3 worm cellular contexts compared by ENCODE assay signal in genomic region chrX:1888445-1889035, ce11.
TF ChIP-seq lines count a peak whose summit lies in the region.

No protein-coding gene starts in this region.

TF ChIP-seq in whole organism, L2 larva, 48 proteins besides CTCF, POLR2A, EP300 and RAD21 (continued from another document):
- TF ChIP-seq alr-1 (tag; optimal IDR thresholded peaks at IDR 0.05; lab: Kevin White, UChicago) (no peak), aly-2 (tag; optimal IDR thresholded peaks at IDR 0.05; lab: Kevin White, UChicago) (no peak), ZK546.5 (tag; optimal IDR thresholded peaks at IDR 0.05; lab: Kevin White, UChicago) (peak; percentile 21), ztf-11 (tag; optimal IDR thresholded peaks at IDR 0.05; lab: Kevin White, UChicago) (no peak), nhr-25 (tag; optimal IDR thresholded peaks at IDR 0.05; lab: Kevin White, UChicago) (no peak), lsy-2 (tag; optimal IDR thresholded peaks at IDR 0.05; lab: Kevin White, UChicago) (peak; percentile 50 to 82), lin-13 (GFP tag; optimal IDR thresholded peaks at IDR 0.05; lab: Kevin White, UChicago) (peak; percentile 57), Y55F3AM.14 (GFP tag; optimal IDR thresholded peaks at IDR 0.05; lab: Kevin White, UChicago) (no peak), nhr-6 (tag; optimal IDR thresholded peaks at IDR 0.05; lab: Kevin White, UChicago) (no peak), ama-1 (optimal IDR thresholded peaks at IDR 0.05; lab: Kevin White, UChicago) (no peak), unc-39 (tag; optimal IDR thresholded peaks at IDR 0.05; lab: Kevin White, UChicago) (no peak), ztf-1 (GFP tag; conservative IDR thresholded peaks at IDR 0.05; lab: Robert Waterston, UW) (no peak), elt-1 (tag; optimal IDR thresholded peaks at IDR 0.05; lab: Kevin White, UChicago) (no peak), nhr-23 (tag; optimal IDR thresholded peaks at IDR 0.05; lab: Kevin White, UChicago) (no peak), zag-1 (tag; optimal IDR thresholded peaks at IDR 0.05; lab: Kevin White, UChicago) (no peak), skn-1 (tag; optimal IDR thresholded peaks at IDR 0.05; lab: Kevin White, UChicago) (no peak), fos-1 (tag; optimal IDR thresholded peaks at IDR 0.05; lab: Kevin White, UChicago) (peak; percentile 5), R02D3.7 (tag; optimal IDR thresholded peaks at IDR 0.05; lab: Kevin White, UChicago) (no peak), dmd-4 (tag; optimal IDR thresholded peaks at IDR 0.05; lab: Kevin White, UChicago) (no peak), lin-39 (tag; optimal IDR thresholded peaks at IDR 0.05; lab: Kevin White, UChicago) (no peak), nhr-21 (tag; optimal IDR thresholded peaks at IDR 0.05; lab: Kevin White, UChicago) (peak; percentile 71), nhr-10 (tag; optimal IDR thresholded peaks at IDR 0.05; lab: Kevin White, UChicago) (no peak), egl-27 (tag; optimal IDR thresholded peaks at IDR 0.05; lab: Kevin White, UChicago) (no peak), ceh-82 (tag; optimal IDR thresholded peaks at IDR 0.05; lab: Kevin White, UChicago) (no peak), F13H6.1 (tag; optimal IDR thresholded peaks at IDR 0.05; lab: Kevin White, UChicago) (peak; percentile 35)

TF ChIP-seq in whole organism, L4 larva, 104 proteins besides CTCF, POLR2A, EP300 and RAD21 (continued from another document and continues in another):
- TF ChIP-seq aly-2 (tag; optimal IDR thresholded peaks at IDR 0.05; lab: Kevin White, UChicago) = no peak
- peak; percentile 40; the same call in 1 of the 2 replicates for TF ChIP-seq snpc-1.2 (GFP tag; IDR thresholded peaks at IDR 0.05; lab: Robert Waterston, UW)
- peak; percentile 15 for TF ChIP-seq hlh-30 (tag; optimal IDR thresholded peaks at IDR 0.05; lab: Kevin White, UChicago; ENCODE audit: insufficient read depth)
- TF ChIP-seq madf-9 (GFP tag; conservative IDR thresholded peaks at IDR 0.05; lab: Robert Waterston, UW) = no peak
- TF ChIP-seq unc-39 (tag; optimal IDR thresholded peaks at IDR 0.05; lab: Kevin White, UChicago) = no peak
- no peak for TF ChIP-seq saeg-2 (GFP tag; IDR thresholded peaks at IDR 0.05; lab: Robert Waterston, UW)
- no peak for TF ChIP-seq lin-38 (GFP tag; IDR thresholded peaks at IDR 0.05; lab: Robert Waterston, UW)
- no peak for TF ChIP-seq Y75B8A.6 (GFP tag; IDR thresholded peaks at IDR 0.05; lab: Robert Waterston, UW)
- peak; percentile 66 to 73 for TF ChIP-seq lsy-2 (tag; optimal IDR thresholded peaks at IDR 0.05; lab: Kevin White, UChicago)
- TF ChIP-seq daf-19 (GFP tag; conservative IDR thresholded peaks at IDR 0.05; lab: Robert Waterston, UW) = no peak
- TF ChIP-seq nhr-102 (tag; optimal IDR thresholded peaks at IDR 0.05; lab: Kevin White, UChicago) = peak; percentile 90
- TF ChIP-seq T20F7.1 (GFP tag; optimal IDR thresholded peaks at IDR 0.05; lab: Kevin White, UChicago) = peak; percentile 58
- peak; percentile 94 for TF ChIP-seq F37D6.2 (tag; optimal IDR thresholded peaks at IDR 0.05; lab: Kevin White, UChicago)
- TF ChIP-seq ceh-32 (tag; optimal IDR thresholded peaks at IDR 0.05; lab: Kevin White, UChicago; ENCODE audit: poor library complexity) = no peak
- TF ChIP-seq lim-7 (GFP tag; IDR thresholded peaks at IDR 0.05; lab: Robert Waterston, UW) = no peak
- TF ChIP-seq mdl-1 (tag; optimal IDR thresholded peaks at IDR 0.05; lab: Kevin White, UChicago) = peak; percentile 20
- peak; percentile 43 for TF ChIP-seq nhr-237 (tag; optimal IDR thresholded peaks at IDR 0.05; lab: Kevin White, UChicago)
- TF ChIP-seq hmg-1.1 (GFP tag; IDR thresholded peaks at IDR 0.05; lab: Robert Waterston, UW) = peak; percentile 90
- no peak for TF ChIP-seq tag-97 (GFP tag; IDR thresholded peaks at IDR 0.05; lab: Robert Waterston, UW)
- TF ChIP-seq nhr-77 (tag; optimal IDR thresholded peaks at IDR 0.05; lab: Kevin White, UChicago) = peak; percentile 89
- no peak for TF ChIP-seq R02D3.7 (tag; optimal IDR thresholded peaks at IDR 0.05; lab: Kevin White, UChicago)
- no peak for TF ChIP-seq ctbp-1 (GFP tag; IDR thresholded peaks at IDR 0.05; lab: Robert Waterston, UW)
- TF ChIP-seq nhr-111 (GFP tag; optimal IDR thresholded peaks at IDR 0.05; lab: Kevin White, UChicago) = no peak
- TF ChIP-seq tra-1 (GFP tag; IDR thresholded peaks at IDR 0.05; lab: Robert Waterston, UW) = no peak; the same call in 1 of the 2 replicates
- peak; percentile 45 for TF ChIP-seq mxl-3 (GFP tag; optimal IDR thresholded peaks at IDR 0.05; lab: Kevin White, UChicago)
- 0 out of 2 replicates have a peak, but pooled peaks have one; percentile 24 for TF ChIP-seq dmd-9 (GFP tag; IDR thresholded peaks at IDR 0.05; lab: Robert Waterston, UW)
- TF ChIP-seq hlh-11 (tag; optimal IDR thresholded peaks at IDR 0.05; lab: Kevin White, UChicago) = peak; percentile 58
- no peak for TF ChIP-seq nhr-25 (tag; optimal IDR thresholded peaks at IDR 0.05; lab: Kevin White, UChicago; ENCODE audit: borderline replicate concordance, insufficient read depth)
- no peak for TF ChIP-seq nhr-41 (GFP tag; IDR thresholded peaks at IDR 0.05; lab: Robert Waterston, UW)
- TF ChIP-seq ceh-62 (tag; optimal IDR thresholded peaks at IDR 0.05; lab: Kevin White, UChicago) = no peak
- TF ChIP-seq dpl-1 (GFP tag; optimal IDR thresholded peaks at IDR 0.05; lab: Kevin White, UChicago) = no peak
- TF ChIP-seq zip-11 (GFP tag; IDR thresholded peaks at IDR 0.05; lab: Robert Waterston, UW) = no peak
- TF ChIP-seq lir-3 (tag; optimal IDR thresholded peaks at IDR 0.05; lab: Kevin White, UChicago) = peak; percentile 9
- no peak for TF ChIP-seq mdt-29 (GFP tag; IDR thresholded peaks at IDR 0.05; lab: Robert Waterston, UW)
- peak; percentile 47; the same call in 1 of the 2 replicates for TF ChIP-seq pha-4 (GFP tag; IDR thresholded peaks at IDR 0.05; lab: Robert Waterston, UW)
- no peak for TF ChIP-seq pha-4 (tag; optimal IDR thresholded peaks at IDR 0.05; lab: Kevin White, UChicago)
- TF ChIP-seq arid-1 (GFP tag; conservative IDR thresholded peaks at IDR 0.05; lab: Robert Waterston, UW) = no peak
- TF ChIP-seq Y48G9A.11 (GFP tag; IDR thresholded peaks at IDR 0.05; lab: Robert Waterston, UW) = no peak
- TF ChIP-seq skn-1 (tag; optimal IDR thresholded peaks at IDR 0.05; lab: Kevin White, UChicago) = no peak
- TF ChIP-seq F44E2.7 (GFP tag; IDR thresholded peaks at IDR 0.05; lab: Robert Waterston, UW) = no peak
- TF ChIP-seq mep-1 (tag; optimal IDR thresholded peaks at IDR 0.05; lab: Kevin White, UChicago) = peak; percentile 81
- TF ChIP-seq ces-1 (GFP tag; optimal IDR thresholded peaks at IDR 0.05; lab: Kevin White, UChicago) = no peak
- TF ChIP-seq ceh-44 (GFP tag; IDR thresholded peaks at IDR 0.05; lab: Robert Waterston, UW) = no peak
- TF ChIP-seq rbr-2 (tag; optimal IDR thresholded peaks at IDR 0.05; lab: Kevin White, UChicago) = peak; percentile 84
- no peak for TF ChIP-seq aha-1 (tag; lab: Kevin White, UChicago)
- TF ChIP-seq duxl-1 (tag; optimal IDR thresholded peaks at IDR 0.05; lab: Kevin White, UChicago; ENCODE audit: poor library complexity) = peak; percentile 94
- TF ChIP-seq daf-12 (tag; optimal IDR thresholded peaks at IDR 0.05; lab: Kevin White, UChicago) = no peak
- no peak for TF ChIP-seq spr-3 (GFP tag; optimal IDR thresholded peaks at IDR 0.05; lab: Kevin White, UChicago)
- TF ChIP-seq nhr-10 (tag; optimal IDR thresholded peaks at IDR 0.05; lab: Kevin White, UChicago) = no peak
- TF ChIP-seq lin-29 (GFP tag; IDR thresholded peaks at IDR 0.05; lab: Robert Waterston, UW) = no peak
- no peak for TF ChIP-seq lin-1 (GFP tag; IDR thresholded peaks at IDR 0.05; lab: Robert Waterston, UW)
- TF ChIP-seq Y105C5A.15 (GFP tag; IDR thresholded peaks at IDR 0.05; lab: Robert Waterston, UW) = no peak
- no peak for TF ChIP-seq zfp-2 (tag; optimal IDR thresholded peaks at IDR 0.05; lab: Kevin White, UChicago)
- no peak for TF ChIP-seq vab-7 (GFP tag; IDR thresholded peaks at IDR 0.05; lab: Robert Waterston, UW)
- TF ChIP-seq nhr-28 (tag; optimal IDR thresholded peaks at IDR 0.05; lab: Kevin White, UChicago) = peak; percentile 27
- no peak for TF ChIP-seq nhr-6 (tag; optimal IDR thresholded peaks at IDR 0.05; lab: Kevin White, UChicago)
- peak in 1 of 2 experiments; percentile 3 for TF ChIP-seq hif-1 (tag; optimal IDR thresholded peaks at IDR 0.05; lab: Kevin White, UChicago)
- TF ChIP-seq ceh-28 (tag; optimal IDR thresholded peaks at IDR 0.05; lab: Kevin White, UChicago) = no peak

TF ChIP-seq in whole organism, late embryonic, 69 proteins besides CTCF, POLR2A, EP300 and RAD21 (continued from another document):
- peak; percentile 18 for TF ChIP-seq ceh-18 (tag; optimal IDR thresholded peaks at IDR 0.05; lab: Kevin White, UChicago)
- TF ChIP-seq ceh-31 (tag; optimal IDR thresholded peaks at IDR 0.05; lab: Kevin White, UChicago) = no peak
- TF ChIP-seq F13H6.1 (tag; optimal IDR thresholded peaks at IDR 0.05; lab: Kevin White, UChicago) = no peak
- no peak for TF ChIP-seq sox-4 (tag; optimal IDR thresholded peaks at IDR 0.05; lab: Kevin White, UChicago)
- TF ChIP-seq tbx-2 (tag; optimal IDR thresholded peaks at IDR 0.05; lab: Kevin White, UChicago) = peak; percentile 42
- TF ChIP-seq nhr-232 (tag; optimal IDR thresholded peaks at IDR 0.05; lab: Kevin White, UChicago) = no peak
- no peak for TF ChIP-seq hlh-13 (GFP tag; optimal IDR thresholded peaks at IDR 0.05; lab: Kevin White, UChicago)
TF ChIP-seq in whole organism, late embryonic: peak in this region for 5.
